Fruit fly (Drosophila melanogaster): ENCODE measurements around the gene Cyp4ae1.

The Cyp4ae1 gene

dm6 chrX:2134965-2135758 lies 43.6 kb upstream of the Cyp4ae1 start (continued):
- TF ChIP-seq CG2712 (tag; optimal IDR thresholded peaks at IDR 0.05) (peak; percentile 93), dati (GFP tag; IDR thresholded peaks at IDR 0.05) (peak; percentile 18; the same call in 1 of the 2 replicates), CG32767 (GFP tag; IDR thresholded peaks at IDR 0.05) (peak; percentile 86), luna (GFP tag; optimal IDR thresholded peaks at IDR 0.05) (peak; percentile 68), CG34376 (GFP tag; optimal IDR thresholded peaks at IDR 0.05) (peak; percentile 91), CG3281 (GFP tag; optimal IDR thresholded peaks at IDR 0.05) (peak; percentile 94), cato (GFP tag; optimal IDR thresholded peaks at IDR 0.05; ENCODE audit: borderline replicate concordance) (peak; percentile 67), emc (GFP tag; optimal IDR thresholded peaks at IDR 0.05) (peak; percentile 66), cg (GFP tag; optimal IDR thresholded peaks at IDR 0.05) (peak; percentile 69), hkb (optimal IDR thresholded peaks at IDR 0.05) (no peak), hkb (GFP tag; IDR thresholded peaks at IDR 0.05) (peak; percentile 92), dysf (GFP tag; IDR thresholded peaks at IDR 0.05) (peak; percentile 92), CG15696 (tag; optimal IDR thresholded peaks at IDR 0.05) (peak; percentile 92), CG30403 (GFP tag; optimal IDR thresholded peaks at IDR 0.05) (peak; percentile 89), yki (optimal IDR thresholded peaks at IDR 0.05) (no peak), CG10462 (GFP tag; optimal IDR thresholded peaks at IDR 0.05) (peak; percentile 66), Bgb (GFP tag; IDR thresholded peaks at IDR 0.05; ENCODE audit: partially characterized antibody) (0 out of 2 replicates have a peak, but pooled peaks have one; percentile 5), pho (GFP tag; optimal IDR thresholded peaks at IDR 0.05) (peak; percentile 77), pnt (GFP tag; optimal IDR thresholded peaks at IDR 0.05) (peak; percentile 77), cwo (GFP tag; optimal IDR thresholded peaks at IDR 0.05) (peak; percentile 88), CG10565 (GFP tag; optimal IDR thresholded peaks at IDR 0.05) (no peak), CG31365 (tag; optimal IDR thresholded peaks at IDR 0.05) (peak; percentile 70), ken (GFP tag; IDR thresholded peaks at IDR 0.05) (peak; percentile 59; the same call in 2 of the 3 replicates), sr (GFP tag; IDR thresholded peaks at IDR 0.05) (peak; percentile 69; the same call in 2 of the 3 replicates), so (GFP tag; IDR thresholded peaks at IDR 0.05) (peak; percentile 80), ftz-f1 (GFP tag; optimal IDR thresholded peaks at IDR 0.05) (peak; percentile 35), dimm (GFP tag; IDR thresholded peaks at IDR 0.05) (peak; percentile 42; the same call in 1 of the 2 replicates), CG6254 (GFP tag; optimal IDR thresholded peaks at IDR 0.05) (peak; percentile 78), cad (GFP tag; optimal IDR thresholded peaks at IDR 0.05) (no peak), gce (GFP tag; IDR thresholded peaks at IDR 0.05) (peak; percentile 76), CG11456 (GFP tag; IDR thresholded peaks at IDR 0.05) (peak; percentile 69), HLHmδ (GFP tag; optimal IDR thresholded peaks at IDR 0.05) (peak; percentile 37), CG16813 (GFP tag; IDR thresholded peaks at IDR 0.05; ENCODE audit: partially characterized antibody) (no peak), stc (GFP tag; IDR thresholded peaks at IDR 0.05) (peak; percentile 79), Sry-β (GFP tag; optimal IDR thresholded peaks at IDR 0.05) (peak; percentile 40), hth (optimal IDR thresholded peaks at IDR 0.05) (peak; percentile 41), CG14014 (GFP tag; IDR thresholded peaks at IDR 0.05) (peak; percentile 84), sima (GFP tag; optimal IDR thresholded peaks at IDR 0.05) (no peak), CG4707 (GFP tag; optimal IDR thresholded peaks at IDR 0.05) (peak; percentile 39), ase (GFP tag; IDR thresholded peaks at IDR 0.05) (peak; percentile 76), Deaf1 (tag; optimal IDR thresholded peaks at IDR 0.05) (peak; percentile 77), CG6813 (GFP tag; optimal IDR thresholded peaks at IDR 0.05) (peak; percentile 87), CG2116 (GFP tag; optimal IDR thresholded peaks at IDR 0.05) (peak; percentile 59), tna (GFP tag; IDR thresholded peaks at IDR 0.05; ENCODE audit: partially characterized antibody) (no peak), dmrt99B (tag; optimal IDR thresholded peaks at IDR 0.05) (peak; percentile 93), CG10959 (GFP tag; IDR thresholded peaks at IDR 0.05) (peak; percentile 71), ssp (GFP tag; IDR thresholded peaks at IDR 0.05) (peak; percentile 69), Atf-2 (GFP tag; optimal IDR thresholded peaks at IDR 0.05) (peak; percentile 83), bab2 (GFP tag; optimal IDR thresholded peaks at IDR 0.05) (peak; percentile 85), Chrac-16 (GFP tag; optimal IDR thresholded peaks at IDR 0.05) (peak; percentile 77)
